Fruit fly (Drosophila melanogaster) whole organism: ENCODE data around the gene CG34242.

Experiments used
- CG8478 ChIP-seq: fragments of >200 bp; optimal IDR thresholded peaks from 2 replicates; lab custom pipeline; 2018; ENCODE audit warnings: inconsistent platforms
- Dll ChIP-seq: fragments of >200 bp; optimal IDR thresholded peaks from 2 replicates; lab custom pipeline; 2017
- EcR ChIP-seq, 2 experiments: fragments of >200 bp; optimal IDR thresholded peaks; 2 replicates each; lab custom pipeline; 2017; ENCODE audit warnings: missing biosample characterization in 2 of 2, missing genetic modification characterization in 2 of 2, missing genetic modification reagents in 2 of 2
- pan ChIP-seq: fragments of >200 bp; optimal IDR thresholded peaks from 2 replicates; lab custom pipeline; 2017
- psq ChIP-seq: fragments of >200 bp; optimal IDR thresholded peaks from 2 replicates; lab custom pipeline; 2017
- usp ChIP-seq: fragments of >200 bp; optimal IDR thresholded peaks from 2 replicates; lab custom pipeline; 2017; ENCODE audit warnings: missing biosample characterization, missing genetic modification characterization, mixed read lengths

Gene CG34242

dm6 chr3L:12565422-12565821, 31.6 kb downstream of the CG34242 start:
- TF ChIP-seq psq (lab: Kevin White, UChicago), result no peak
- no peak for TF ChIP-seq pan (lab: Kevin White, UChicago)
- no peak for TF ChIP-seq CG8478 (lab: Kevin White, UChicago)
- no peak for TF ChIP-seq EcR (GFP tag; optimal IDR thresholded peaks at IDR 0.05; lab: Kevin White, UChicago)
- TF ChIP-seq usp (GFP tag; lab: Kevin White, UChicago), result no peak
- TF ChIP-seq Dll, result no peak

DNA sequence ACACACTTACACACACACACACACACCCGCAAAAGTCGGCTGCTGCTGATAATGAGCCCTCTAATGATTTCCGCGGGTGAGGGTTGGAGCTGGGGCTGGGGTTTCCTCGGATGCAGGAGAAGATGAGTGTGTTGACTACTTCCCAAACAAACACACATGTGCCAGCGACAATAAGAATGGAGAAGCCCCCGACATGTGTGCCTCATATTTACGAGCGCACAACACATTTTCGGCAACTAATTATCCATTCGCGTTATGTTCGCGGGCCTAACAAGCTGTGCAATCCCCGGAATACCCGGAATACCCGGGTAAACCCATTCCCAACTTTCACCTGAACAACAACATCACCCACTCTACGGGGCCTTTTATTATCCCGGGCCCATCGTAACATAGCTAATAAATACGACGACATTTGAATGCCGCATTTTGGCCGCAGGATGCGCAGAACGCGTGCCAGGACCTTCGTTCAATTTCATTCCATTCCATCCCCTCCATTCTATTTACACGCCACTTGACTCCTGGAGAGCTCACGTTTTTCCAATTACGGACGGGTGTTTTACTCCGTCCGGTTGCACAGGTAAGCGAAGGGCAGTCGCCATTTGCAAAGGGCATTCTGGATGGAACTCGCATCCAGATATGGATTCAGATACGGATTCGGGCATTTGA, 32.4 kb downstream of the CG34242 start:
- no peak for TF ChIP-seq usp (GFP tag; lab: Kevin White, UChicago)
- no peak for TF ChIP-seq pan (lab: Kevin White, UChicago)
- no peak for TF ChIP-seq EcR (GFP tag; optimal IDR thresholded peaks at IDR 0.05; lab: Kevin White, UChicago)
- TF ChIP-seq Dll, result no peak
- no peak for TF ChIP-seq psq (lab: Kevin White, UChicago)
- no peak for TF ChIP-seq CG8478 (lab: Kevin White, UChicago)

DNA sequence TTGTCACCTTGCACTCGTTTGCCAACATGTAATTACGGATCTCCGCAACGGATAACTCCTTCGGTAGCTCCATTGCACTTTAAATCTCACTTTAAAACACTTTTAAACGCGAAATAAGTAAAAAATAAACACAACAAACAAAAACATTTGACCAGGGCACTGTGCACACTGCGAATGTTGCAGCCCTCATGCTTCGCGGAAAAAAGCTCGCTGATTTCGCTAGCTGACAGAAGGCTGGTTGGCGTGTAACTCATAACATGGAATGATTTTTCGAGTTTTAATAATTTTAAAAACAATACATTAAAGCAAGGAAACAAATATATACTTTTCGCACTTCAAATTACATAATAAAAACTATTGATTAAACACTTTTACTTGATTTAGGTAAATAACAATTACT, 38.6 kb downstream of the CG34242 start, which contains the start of gene sowah:
Gene sowah, minus strand, starts transcription at position 177 of the 400 bp plus-strand sequence.
- TF ChIP-seq pan (lab: Kevin White, UChicago), result no peak
- TF ChIP-seq CG8478 (lab: Kevin White, UChicago), result no peak
- no peak for TF ChIP-seq EcR (GFP tag; optimal IDR thresholded peaks at IDR 0.05; lab: Kevin White, UChicago)
- no peak for TF ChIP-seq Dll
- no peak for TF ChIP-seq usp (GFP tag; lab: Kevin White, UChicago)
- no peak for TF ChIP-seq psq (lab: Kevin White, UChicago)

- no peak for TF ChIP-seq EcR (GFP tag; optimal IDR thresholded peaks at IDR 0.05; lab: Kevin White, UChicago)
- no peak for TF ChIP-seq pan (lab: Kevin White, UChicago)
- TF ChIP-seq psq (lab: Kevin White, UChicago), result no peak
Measured at dm6 chr3L:12574867-12575266, 41.1 kb downstream of the CG34242 start.

DNA sequence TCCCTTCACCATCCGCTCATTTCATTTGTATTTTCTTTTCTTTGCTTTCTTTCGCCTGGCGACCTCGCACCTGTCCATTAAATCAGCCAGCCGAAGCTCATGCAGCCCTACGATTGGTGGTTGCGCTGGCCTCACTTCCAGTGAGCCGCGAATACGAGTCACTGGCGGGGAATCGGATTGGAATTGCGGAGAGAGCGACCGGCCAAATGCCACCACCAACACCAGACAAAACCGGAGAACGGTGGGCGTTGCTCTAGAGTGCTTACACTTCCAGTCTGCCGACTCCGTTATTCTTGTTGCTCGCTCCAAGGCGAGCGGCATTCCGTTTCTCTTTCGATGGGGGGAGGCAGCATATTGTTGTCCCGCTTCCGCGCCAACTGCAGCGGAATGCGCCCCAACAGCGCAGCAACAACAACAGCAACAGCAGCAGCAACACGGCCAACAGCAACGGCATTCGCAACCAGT, 46.4 kb downstream of the CG34242 start, which contains the start of gene ara:
Gene ara, plus strand, starts transcription at position 461 of the 465 bp plus-strand sequence.
- no peak for TF ChIP-seq EcR (GFP tag; optimal IDR thresholded peaks at IDR 0.05; lab: Kevin White, UChicago)
- TF ChIP-seq usp (GFP tag; lab: Kevin White, UChicago), result no peak
- no peak for TF ChIP-seq psq (lab: Kevin White, UChicago)
- TF ChIP-seq CG8478 (lab: Kevin White, UChicago), result peak; percentile 36
